Fruit fly (Drosophila melanogaster): ENCODE data around the gene Mur18B.

dm6 chrX:19171926-19172325 is 41.1 kb upstream of the Mur18B start:
- no peak for TF ChIP-seq woc (GFP tag; optimal IDR thresholded peaks at IDR 0.05)
- no peak for TF ChIP-seq Hnf4 (GFP tag; optimal IDR thresholded peaks at IDR 0.05)
- no peak for TF ChIP-seq Sp1 (GFP tag; optimal IDR thresholded peaks at IDR 0.05)
- TF ChIP-seq OdsH (GFP tag; optimal IDR thresholded peaks at IDR 0.05) = no peak
- TF ChIP-seq dl (GFP tag; optimal IDR thresholded peaks at IDR 0.05; ENCODE audit: insufficient read depth in 1 of 2, partially characterized antibody in 2 of 2) = no peak
- no peak for TF ChIP-seq Jra (GFP tag; optimal IDR thresholded peaks at IDR 0.05)
- TF ChIP-seq Abd-B (GFP tag; optimal IDR thresholded peaks at IDR 0.05) = no peak

Data from whole organism, wandering third instar larva.